Fruit fly (Drosophila melanogaster): ENCODE data around the gene mab-21.

DNA sequence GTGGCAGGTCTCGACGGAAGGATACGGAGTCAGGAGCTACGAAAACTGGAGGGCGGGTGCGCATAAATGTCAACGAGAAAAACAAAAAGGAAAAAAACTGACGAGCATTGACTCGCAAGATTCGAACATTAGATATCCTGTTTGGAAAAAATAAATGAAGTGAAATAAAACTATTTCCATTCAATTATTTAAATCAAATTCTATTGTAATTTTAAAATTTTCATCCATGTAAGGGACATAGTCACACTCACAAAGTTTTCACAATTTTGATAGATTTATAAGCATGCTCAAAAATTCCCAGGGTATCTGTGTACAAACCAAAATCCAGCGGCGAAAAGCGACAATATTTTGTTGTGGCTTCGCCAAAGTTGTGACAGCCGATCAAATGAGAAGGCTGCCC is 17.0 kb downstream of the mab-21 start:
- TF ChIP-seq psq (optimal IDR thresholded peaks at IDR 0.05): no peak
- TF ChIP-seq h (optimal IDR thresholded peaks at IDR 0.05): no peak
